Fruit fly (Drosophila melanogaster) whole organism, wandering third instar larva: ENCODE data around the gene eIF3h.

ENCODE experiments used
- Abd-B ChIP-seq: fragments of >200 bp; optimal IDR thresholded peaks from 2 replicates; lab custom pipeline; 2017; ENCODE audit warnings: missing biosample characterization, missing genetic modification characterization
- CG32264 ChIP-seq: fragments of 200-800 bp; sonication (Bioruptor generic); optimal IDR thresholded peaks from 2 replicates; lab custom pipeline; 2016; ENCODE audit warnings: missing biosample characterization, missing genetic modification characterization
- CG9705 ChIP-seq: fragments of 200-800 bp; sonication (Bioruptor generic); optimal IDR thresholded peaks from 2 replicates; lab custom pipeline; 2018; ENCODE audit warnings: missing biosample characterization, mild to moderate bottlenecking, missing genetic modification characterization
- CrebA ChIP-seq: fragments of 200-800 bp; sonication (Bioruptor generic); optimal IDR thresholded peaks from 2 replicates; lab custom pipeline; 2016; ENCODE audit warnings: missing biosample characterization, mild to moderate bottlenecking, missing genetic modification characterization, borderline replicate concordance
- Dif ChIP-seq: fragments of 200-275, 200-300 bp; sonication (Bioruptor generic); optimal IDR thresholded peaks from 2 replicates; lab custom pipeline; 2018; ENCODE audit warnings: missing biosample characterization, missing genetic modification characterization; ENCODE audit not compliant: partially characterized antibody
- GATAd ChIP-seq: sonication (Bioruptor generic); optimal IDR thresholded peaks from 2 replicates; lab custom pipeline; 2016; ENCODE audit warnings: missing biosample characterization, missing genetic modification characterization
- HLH106 ChIP-seq: fragments of 200-800 bp; optimal IDR thresholded peaks from 3 replicates; lab custom pipeline; 2019; ENCODE audit warnings: missing biosample characterization, mild to moderate bottlenecking, missing genetic modification characterization, moderate library complexity
- Hnf4 ChIP-seq: fragments of 200-800 bp; sonication (Bioruptor generic); optimal IDR thresholded peaks from 2 replicates; lab custom pipeline; 2016; ENCODE audit warnings: missing biosample characterization, mild to moderate bottlenecking, missing genetic modification characterization
- Hr78 ChIP-seq: fragments of >200 bp; optimal IDR thresholded peaks from 2 replicates; lab custom pipeline; 2017; ENCODE audit warnings: missing biosample characterization, missing genetic modification characterization
- Hr83 ChIP-seq: fragments of 200-300 bp; sonication (Bioruptor generic); optimal IDR thresholded peaks from 2 replicates; lab custom pipeline; 2016; ENCODE audit warnings: missing biosample characterization, mild to moderate bottlenecking, missing genetic modification characterization, moderate library complexity; ENCODE audit not compliant: poor library complexity, severe bottlenecking
- Mio ChIP-seq: sonication (Bioruptor generic); optimal IDR thresholded peaks from 2 replicates; lab custom pipeline; 2016; ENCODE audit warnings: missing biosample characterization, missing genetic modification characterization
- Myc ChIP-seq: fragments of >200 bp; optimal IDR thresholded peaks from 2 replicates; lab custom pipeline; 2017
- N ChIP-seq: fragments of >200 bp; optimal IDR thresholded peaks from 2 replicates; lab custom pipeline; 2018; ENCODE audit warnings: missing biosample characterization, missing external identifiers, missing genetic modification characterization
- OdsH ChIP-seq: fragments of 200-800 bp; sonication (Bioruptor generic); optimal IDR thresholded peaks from 2 replicates; lab custom pipeline; 2016; ENCODE audit warnings: missing biosample characterization, mild to moderate bottlenecking, missing genetic modification characterization
- Rel ChIP-seq, 2 experiments: fragments of 200-800 bp; sonication (Bioruptor generic) in 1 of 2; optimal IDR thresholded peaks; 2 replicates in 1 of 2; 3 replicates in 1 of 2; lab custom pipeline; 2016 to 2019; ENCODE audit warnings: mild to moderate bottlenecking in 2 of 2, missing biosample characterization in 2 of 2, missing genetic modification characterization in 2 of 2, moderate library complexity in 1 of 2
- Sp1 ChIP-seq: fragments of 200-800 bp; sonication (Bioruptor generic); optimal IDR thresholded peaks from 3 replicates; lab custom pipeline; 2019; ENCODE audit warnings: missing biosample characterization, mild to moderate bottlenecking, missing genetic modification characterization, moderate library complexity
- Vsx2 ChIP-seq: fragments of 200-300, 225-300 bp; sonication (Bioruptor generic); optimal IDR thresholded peaks from 2 replicates; lab custom pipeline; 2018; ENCODE audit warnings: missing biosample characterization, missing genetic modification characterization; ENCODE audit not compliant: partially characterized antibody
- br ChIP-seq: fragments of 200-800 bp; sonication (Bioruptor generic); optimal IDR thresholded peaks from 2 replicates; lab custom pipeline; 2016; ENCODE audit warnings: missing biosample characterization, missing genetic modification characterization
- dmrt93B ChIP-seq: fragments of 200-800 bp; sonication (Bioruptor generic); optimal IDR thresholded peaks from 2 replicates; lab custom pipeline; 2018; ENCODE audit warnings: missing biosample characterization, mild to moderate bottlenecking, missing genetic modification characterization
- dsf ChIP-seq: sonication (Bioruptor generic); optimal IDR thresholded peaks from 2 replicates; lab custom pipeline; 2016; ENCODE audit warnings: missing biosample characterization, missing genetic modification characterization, borderline replicate concordance
- ey ChIP-seq: fragments of 200-800 bp; sonication (Bioruptor generic); optimal IDR thresholded peaks from 2 replicates; lab custom pipeline; 2016; ENCODE audit warnings: missing biosample characterization, missing genetic modification characterization
- foxo ChIP-seq, 2 experiments: fragments of 200-800 bp; sonication (Bioruptor generic); optimal IDR thresholded peaks; 2 replicates in 1 of 2; 3 replicates in 1 of 2; lab custom pipeline; 2016 to 2017; ENCODE audit warnings: missing biosample characterization in 2 of 2, missing genetic modification characterization in 2 of 2
- fru ChIP-seq: fragments of 200-800 bp; sonication (Bioruptor generic); optimal IDR thresholded peaks from 3 replicates; lab custom pipeline; 2016; ENCODE audit warnings: missing biosample characterization, mild to moderate bottlenecking, missing genetic modification characterization
- h ChIP-seq: fragments of 200-800 bp; sonication (Bioruptor generic); optimal IDR thresholded peaks from 3 replicates; lab custom pipeline; 2016; ENCODE audit warnings: missing biosample characterization, mild to moderate bottlenecking, missing genetic modification characterization
- lola ChIP-seq: fragments of >200 bp; optimal IDR thresholded peaks from 2 replicates; lab custom pipeline; 2017; ENCODE audit warnings: missing biosample characterization, missing genetic modification characterization
- psq ChIP-seq: fragments of 200-800 bp; sonication (Bioruptor generic); optimal IDR thresholded peaks from 3 replicates; lab custom pipeline; 2017; ENCODE audit warnings: missing biosample characterization, mild to moderate bottlenecking, missing genetic modification characterization, moderate library complexity
- rgr ChIP-seq: fragments of 200-800 bp; sonication (Bioruptor generic); optimal IDR thresholded peaks from 3 replicates; lab custom pipeline; 2016; ENCODE audit warnings: missing biosample characterization, mild to moderate bottlenecking, missing genetic modification characterization
- sv ChIP-seq: fragments of 200-800 bp; sonication (Bioruptor generic); optimal IDR thresholded peaks from 3 replicates; lab custom pipeline; 2016; ENCODE audit warnings: missing biosample characterization, missing genetic modification characterization
- tai ChIP-seq: sonication (Bioruptor generic); optimal IDR thresholded peaks from 2 replicates; lab custom pipeline; 2016; ENCODE audit warnings: missing biosample characterization, missing genetic modification characterization
- usp ChIP-seq: fragments of >200 bp; optimal IDR thresholded peaks from 2 replicates; lab custom pipeline; 2017; ENCODE audit warnings: missing biosample characterization, missing genetic modification characterization
- woc ChIP-seq: sonication (Bioruptor generic); optimal IDR thresholded peaks from 2 replicates; lab custom pipeline; 2016; ENCODE audit warnings: missing biosample characterization, mild to moderate bottlenecking, missing genetic modification characterization

eIF3h gene

DNA sequence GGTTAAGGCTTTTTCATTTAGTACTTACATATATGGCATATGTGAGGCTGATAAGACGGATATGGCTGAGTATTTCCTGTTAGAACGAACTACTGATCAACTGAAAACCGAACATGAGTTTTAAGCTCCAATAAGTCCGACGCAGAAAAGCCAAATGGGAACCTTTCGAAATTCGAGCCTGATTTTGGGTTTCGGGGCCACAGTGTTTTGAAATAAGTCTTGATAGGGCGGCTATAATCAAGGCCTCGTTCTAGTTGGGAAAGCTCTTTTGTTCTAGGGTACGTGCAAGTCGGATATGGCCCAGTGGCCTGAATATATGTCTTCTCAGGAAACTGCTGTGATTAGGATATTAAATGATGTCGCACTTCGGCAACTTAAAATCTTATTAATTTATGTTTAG is 24.8 kb downstream of the eIF3h start, which contains the start of gene vkg:
vkg (minus strand) TSS at position 101 of the 400 bp plus-strand sequence.
- TF ChIP-seq tai (no peak), h (GFP tag; lab: Kevin White, UChicago) (no peak), Hnf4 (GFP tag; lab: Kevin White, UChicago) (no peak), lola (no peak), GATAd (GFP tag; lab: Kevin White, UChicago) (no peak), usp (GFP tag; lab: Kevin White, UChicago) (no peak), fru (no peak)

DNA sequence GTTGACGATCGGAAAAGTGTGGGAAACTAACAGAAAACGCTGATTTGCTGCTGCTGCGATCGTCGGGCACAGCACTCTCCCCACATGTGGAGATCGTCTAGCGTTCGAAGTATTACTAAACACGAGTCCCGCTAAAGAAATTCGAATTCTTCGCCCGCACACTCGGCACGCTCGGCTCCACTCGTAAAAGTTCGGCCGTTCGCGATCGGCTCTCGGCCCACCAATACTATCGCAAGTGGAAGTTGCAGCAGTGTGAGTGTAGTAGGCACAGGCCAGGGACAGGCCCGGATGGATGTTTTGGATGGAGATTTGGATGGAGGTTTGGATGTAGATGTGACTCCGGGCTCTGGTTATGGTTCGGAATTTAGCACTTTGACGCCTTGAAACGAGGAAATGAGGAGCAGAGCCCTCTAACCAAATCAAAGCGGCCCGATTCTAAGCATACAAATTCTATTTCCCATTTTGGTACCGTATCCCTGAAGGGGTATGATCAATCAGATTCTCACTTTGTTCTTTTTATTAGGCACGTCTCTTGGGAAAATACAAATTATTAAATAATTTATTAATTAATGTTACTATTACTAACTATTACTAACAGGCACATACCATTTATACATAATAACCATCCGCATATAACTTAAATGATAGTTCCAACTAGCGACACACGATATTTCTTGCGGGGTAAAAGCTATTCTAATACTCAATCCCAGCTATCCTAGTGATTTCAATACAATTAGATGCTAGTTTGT is 25.4 kb downstream of the eIF3h start:
- TF ChIP-seq Rel (GFP tag; optimal IDR thresholded peaks at IDR 0.05; lab: Kevin White, UChicago): no peak
- peak; percentile 10 for TF ChIP-seq Rel (tag; optimal IDR thresholded peaks at IDR 0.05; lab: Kevin White, UChicago)
- TF ChIP-seq Hr83 (GFP tag; lab: Kevin White, UChicago): no peak

DNA sequence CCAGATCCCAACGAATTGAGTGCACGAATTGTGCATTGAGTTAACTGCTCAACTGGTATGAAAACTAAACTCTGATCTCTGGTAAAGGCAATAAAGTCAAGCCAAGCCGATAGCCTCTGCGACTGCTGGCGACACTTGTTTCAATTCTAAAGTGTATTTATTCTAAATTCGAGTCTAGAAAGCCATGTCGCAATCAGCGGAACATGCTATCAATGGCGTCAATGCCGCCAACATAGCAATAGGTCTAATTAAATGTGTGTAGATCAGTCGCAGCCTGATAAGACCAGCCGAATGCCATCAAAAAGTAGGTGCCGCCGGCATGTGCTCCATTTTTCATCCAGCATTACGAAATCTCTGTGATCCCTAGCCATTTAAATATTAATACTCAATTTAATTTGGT is 27.3 kb downstream of the eIF3h start:
- TF ChIP-seq usp (GFP tag; lab: Kevin White, UChicago): no peak
- no peak for TF ChIP-seq CG32264
- TF ChIP-seq Mio (GFP tag; lab: Kevin White, UChicago): no peak
- no peak for TF ChIP-seq psq
- no peak for TF ChIP-seq CG9705 (GFP tag; lab: Kevin White, UChicago)

dm6 chr2L:5022602-5023001 is 30.3 kb downstream of the eIF3h start:
- TF ChIP-seq dmrt93B (GFP tag; lab: Kevin White, UChicago): no peak
- no peak for TF ChIP-seq usp (GFP tag; lab: Kevin White, UChicago)
- no peak for TF ChIP-seq sv
- TF ChIP-seq Hnf4 (GFP tag; lab: Kevin White, UChicago): no peak
- TF ChIP-seq Mio (GFP tag; lab: Kevin White, UChicago): no peak
- no peak for TF ChIP-seq HLH106
- no peak for TF ChIP-seq br
- TF ChIP-seq OdsH: no peak
- no peak for TF ChIP-seq Hr83 (GFP tag; lab: Kevin White, UChicago)
- TF ChIP-seq GATAd (GFP tag; lab: Kevin White, UChicago): no peak
- no peak for TF ChIP-seq Rel (GFP tag; optimal IDR thresholded peaks at IDR 0.05; lab: Kevin White, UChicago)
- TF ChIP-seq Rel (tag; optimal IDR thresholded peaks at IDR 0.05; lab: Kevin White, UChicago): no peak
- TF ChIP-seq psq: no peak
- TF ChIP-seq h (GFP tag; lab: Kevin White, UChicago): no peak
- no peak for TF ChIP-seq tai
- TF ChIP-seq N: no peak
- TF ChIP-seq rgr (GFP tag; lab: Kevin White, UChicago): no peak

dm6 chr2L:5020479-5020878 is 32.4 kb downstream of the eIF3h start:
- TF ChIP-seq Hr78 (GFP tag; lab: Kevin White, UChicago): no peak
- TF ChIP-seq CG32264: no peak
- no peak for TF ChIP-seq Dif (GFP tag; lab: Kevin White, UChicago)
- TF ChIP-seq CrebA (GFP tag; lab: Kevin White, UChicago): no peak
- no peak for TF ChIP-seq woc
- no peak for TF ChIP-seq OdsH
- no peak for TF ChIP-seq Abd-B
- TF ChIP-seq, all 38 proteins: peak for 0

dm6 chr2L:5010784-5011260 is 42.1 kb downstream of the eIF3h start, which contains the start of the genes CG31917, Tfb5 and SelT:
TSS of gene CG31917 (minus strand) at chr2L:5010834.
TSS of gene Tfb5 (minus strand) at chr2L:5010834.
TSS of gene SelT (plus strand) at chr2L:5010922.
- peak; percentile 92 for TF ChIP-seq woc
- peak; percentile 45 for TF ChIP-seq sv
- peak; percentile 55 for TF ChIP-seq Sp1 (GFP tag; lab: Kevin White, UChicago)
- TF ChIP-seq dsf (GFP tag; lab: Kevin White, UChicago): no peak
- TF ChIP-seq CG32264: peak; percentile 46
- peak; percentile 52 for TF ChIP-seq fru
- TF ChIP-seq rgr (GFP tag; lab: Kevin White, UChicago): peak; percentile 75
- peak; percentile 72 for TF ChIP-seq ey
- no peak for TF ChIP-seq Rel (GFP tag; optimal IDR thresholded peaks at IDR 0.05; lab: Kevin White, UChicago)
- no peak for TF ChIP-seq Rel (tag; optimal IDR thresholded peaks at IDR 0.05; lab: Kevin White, UChicago)
- peak; percentile 93 for TF ChIP-seq Myc (lab: Kevin White, UChicago)
- peak; percentile 60 for TF ChIP-seq br
- peak; percentile 67 for TF ChIP-seq HLH106
- TF ChIP-seq h (GFP tag; lab: Kevin White, UChicago): peak; percentile 79
- TF ChIP-seq N: no peak
- TF ChIP-seq psq: peak; percentile 45
- peak; percentile 37 for TF ChIP-seq CG9705 (GFP tag; lab: Kevin White, UChicago)
- peak; percentile 55 for TF ChIP-seq OdsH
- TF ChIP-seq Vsx2 (GFP tag; lab: Kevin White, UChicago): no peak
- TF ChIP-seq GATAd (GFP tag; lab: Kevin White, UChicago): no peak
- peak in 1 of 2 experiments; percentile 66 for TF ChIP-seq foxo (GFP tag; optimal IDR thresholded peaks at IDR 0.05; lab: Kevin White, UChicago)
